Worm (Caenorhabditis elegans): ENCODE measurements around the gene F23H12.5.

ce11 chrV:12352445-12352844 lies 6.0 kb upstream of the F23H12.5 start, which contains the start of gene sqt-3:
- no peak for TF ChIP-seq elt-2 (tag; optimal IDR thresholded peaks at IDR 0.05)
- no peak for TF ChIP-seq ama-1 (optimal IDR thresholded peaks at IDR 0.05)
- no peak for TF ChIP-seq ceh-34 (tag; optimal IDR thresholded peaks at IDR 0.05)
- TF ChIP-seq hlh-30 (tag; optimal IDR thresholded peaks at IDR 0.05; ENCODE audit: insufficient read depth), result no peak
- no peak for TF ChIP-seq lim-6 (tag; optimal IDR thresholded peaks at IDR 0.05)
- TF ChIP-seq pax-1 (tag; optimal IDR thresholded peaks at IDR 0.05), result no peak
- TF ChIP-seq elt-4 (tag; optimal IDR thresholded peaks at IDR 0.05), result no peak
- TF ChIP-seq gmeb-2 (tag; optimal IDR thresholded peaks at IDR 0.05), result no peak
- TF ChIP-seq hlh-6 (tag; optimal IDR thresholded peaks at IDR 0.05), result no peak
- TF ChIP-seq dve-1 (tag; optimal IDR thresholded peaks at IDR 0.05), result no peak
- no peak for TF ChIP-seq ceh-2 (tag; optimal IDR thresholded peaks at IDR 0.05)
- TF ChIP-seq fkh-6 (tag; optimal IDR thresholded peaks at IDR 0.05), result no peak
- no peak for TF ChIP-seq pat-9 (tag; optimal IDR thresholded peaks at IDR 0.05)
- no peak for TF ChIP-seq ceh-9 (tag; optimal IDR thresholded peaks at IDR 0.05)
